Worm (Caenorhabditis elegans) whole organism, early embryonic: ENCODE measurements around the gene F25E5.16.

Experiments
- B0310.2 ChIP-seq: sonication (generic microtip); optimal IDR thresholded peaks from 2 replicates; lab custom pipeline; 2016; ENCODE audit warnings: mild to moderate bottlenecking, missing genetic modification characterization, missing compliant biosample characterization
- F13C5.2 ChIP-seq: sonication (generic microtip); optimal IDR thresholded peaks from 2 replicates; lab custom pipeline; 2017; ENCODE audit warnings: mild to moderate bottlenecking, missing genetic modification characterization, inconsistent platforms, missing compliant biosample characterization
- ama-1 ChIP-seq: fragments of 150-350 bp; optimal IDR thresholded peaks from 2 replicates; lab custom pipeline; 2014
- hmbx-1 ChIP-seq: sonication (generic microtip); optimal IDR thresholded peaks from 2 replicates; lab custom pipeline; 2016; ENCODE audit warnings: mild to moderate bottlenecking, missing genetic modification characterization, missing compliant biosample characterization
- hnd-1 ChIP-seq: sonication (generic microtip); optimal IDR thresholded peaks from 2 replicates; lab custom pipeline; 2016; ENCODE audit warnings: missing genetic modification characterization, missing compliant biosample characterization
- pes-1 ChIP-seq: fragments of 200-800 bp; sonication (Bioruptor generic); IDR thresholded peaks from 2 replicates; pipeline ENCODE4 v1.3.6; 2022; ENCODE audit warnings: missing genetic modification reagents, missing genetic modification characterization, missing compliant biosample characterization
- scrt-1 ChIP-seq: fragments of 200-800 bp; sonication (Bioruptor generic); IDR thresholded peaks from 2 replicates; pipeline ENCODE4 v1.3.6; 2022; ENCODE audit warnings: missing genetic modification characterization, missing compliant biosample characterization
- tbx-37 ChIP-seq: fragments of 200-800 bp; sonication (Bioruptor generic); conservative IDR thresholded peaks from 2 replicates; pipeline ENCODE4 v1.3.6; 2022; ENCODE audit warnings: missing genetic modification reagents, missing genetic modification characterization, missing compliant biosample characterization
- tra-4 ChIP-seq: sonication (generic microtip); optimal IDR thresholded peaks from 2 replicates; lab custom pipeline; 2017; ENCODE audit warnings: missing genetic modification characterization, missing compliant biosample characterization

DNA sequence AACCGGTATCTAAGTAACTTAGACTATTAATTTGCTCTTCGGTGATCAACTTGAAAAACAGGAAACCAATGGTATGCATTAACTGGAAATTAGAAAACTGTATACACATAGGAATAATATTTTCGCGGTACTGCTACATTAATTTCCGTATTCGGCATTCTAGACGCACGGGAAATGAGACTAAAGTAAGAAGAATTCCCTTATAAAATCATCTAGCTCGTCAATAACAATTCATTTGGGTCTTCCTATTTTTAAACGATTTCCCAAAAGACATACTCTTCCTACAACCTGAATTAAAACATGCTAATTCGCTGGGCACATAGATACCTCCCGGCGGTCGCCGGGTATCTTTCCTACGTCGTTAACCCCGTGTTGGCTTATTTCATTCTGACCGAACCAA lies 35.7 kb upstream of the F25E5.16 start, which contains the start of gene srj-13:
- TF ChIP-seq pes-1 (no peak), tra-4 (tag; lab: Kevin White, UChicago) (no peak), ama-1 (lab: Kevin White, UChicago) (no peak), hnd-1 (no peak), F13C5.2 (tag; lab: Kevin White, UChicago) (no peak), B0310.2 (no peak), scrt-1 (GFP tag; lab: Robert Waterston, UW) (no peak), tbx-37 (GFP tag; lab: Robert Waterston, UW) (no peak), hmbx-1 (tag; lab: Kevin White, UChicago) (no peak)
